Worm (Caenorhabditis elegans) whole organism, L1 larva: ENCODE measurements around the gene C56G2.5.

Experiments used
- nhr-11 ChIP-seq: fragments of 150-350 bp; optimal IDR thresholded peaks from 2 replicates; lab custom pipeline; 2014; ENCODE audit warnings: missing biosample characterization, missing genetic modification characterization
- nhr-12 ChIP-seq: sonication (generic microtip); optimal IDR thresholded peaks from 2 replicates; lab custom pipeline; 2017; ENCODE audit warnings: missing biosample characterization, missing genetic modification characterization
- nhr-90 ChIP-seq: sonication (generic microtip); optimal IDR thresholded peaks from 2 replicates; lab custom pipeline; 2016; ENCODE audit warnings: mild to moderate bottlenecking, missing genetic modification characterization, missing compliant biosample characterization; ENCODE audit not compliant: poor library complexity
- unc-30 ChIP-seq: sonication (generic microtip); optimal IDR thresholded peaks from 2 replicates; lab custom pipeline; 2017; ENCODE audit warnings: missing biosample characterization, missing genetic modification characterization

ce11 chrIII:6348578-6348977 lies 24.5 kb upstream of the C56G2.5 start:
- TF ChIP-seq nhr-12 (tag; lab: Kevin White, UChicago) (no peak), nhr-90 (tag; lab: Kevin White, UChicago) (no peak), unc-30 (no peak), nhr-11 (tag; lab: Kevin White, UChicago) (no peak)
